Fruit fly (Drosophila melanogaster) whole organism, wandering third instar larva: ENCODE data around the gene CG45263.

Experiments
- Abd-B ChIP-seq: fragments of >200 bp; optimal IDR thresholded peaks from 2 replicates; lab custom pipeline; 2017; ENCODE audit warnings: missing biosample characterization, missing genetic modification characterization
- CG32264 ChIP-seq: fragments of 200-800 bp; sonication (Bioruptor generic); optimal IDR thresholded peaks from 2 replicates; lab custom pipeline; 2016; ENCODE audit warnings: missing biosample characterization, missing genetic modification characterization
- CG9705 ChIP-seq: fragments of 200-800 bp; sonication (Bioruptor generic); optimal IDR thresholded peaks from 2 replicates; lab custom pipeline; 2018; ENCODE audit warnings: missing biosample characterization, mild to moderate bottlenecking, missing genetic modification characterization
- Dfd ChIP-seq: fragments of >200 bp; optimal IDR thresholded peaks from 2 replicates; lab custom pipeline; 2017; ENCODE audit warnings: missing biosample characterization, missing genetic modification characterization
- Dif ChIP-seq: fragments of 200-275, 200-300 bp; sonication (Bioruptor generic); optimal IDR thresholded peaks from 2 replicates; lab custom pipeline; 2018; ENCODE audit warnings: missing biosample characterization, missing genetic modification characterization; ENCODE audit not compliant: partially characterized antibody
- GATAd ChIP-seq: sonication (Bioruptor generic); optimal IDR thresholded peaks from 2 replicates; lab custom pipeline; 2016; ENCODE audit warnings: missing biosample characterization, missing genetic modification characterization
- HLH106 ChIP-seq: fragments of 200-800 bp; optimal IDR thresholded peaks from 3 replicates; lab custom pipeline; 2019; ENCODE audit warnings: missing biosample characterization, mild to moderate bottlenecking, missing genetic modification characterization, moderate library complexity
- Hnf4 ChIP-seq: fragments of 200-800 bp; sonication (Bioruptor generic); optimal IDR thresholded peaks from 2 replicates; lab custom pipeline; 2016; ENCODE audit warnings: missing biosample characterization, mild to moderate bottlenecking, missing genetic modification characterization
- Hr78 ChIP-seq: fragments of >200 bp; optimal IDR thresholded peaks from 2 replicates; lab custom pipeline; 2017; ENCODE audit warnings: missing biosample characterization, missing genetic modification characterization
- Hr83 ChIP-seq: fragments of 200-300 bp; sonication (Bioruptor generic); optimal IDR thresholded peaks from 2 replicates; lab custom pipeline; 2016; ENCODE audit warnings: missing biosample characterization, mild to moderate bottlenecking, missing genetic modification characterization, moderate library complexity; ENCODE audit not compliant: poor library complexity, severe bottlenecking
- Jra ChIP-seq: sonication (Bioruptor generic); optimal IDR thresholded peaks from 2 replicates; lab custom pipeline; 2016; ENCODE audit warnings: missing biosample characterization, missing genetic modification characterization
- N ChIP-seq: fragments of >200 bp; optimal IDR thresholded peaks from 2 replicates; lab custom pipeline; 2018; ENCODE audit warnings: missing biosample characterization, missing external identifiers, missing genetic modification characterization
- OdsH ChIP-seq: fragments of 200-800 bp; sonication (Bioruptor generic); optimal IDR thresholded peaks from 2 replicates; lab custom pipeline; 2016; ENCODE audit warnings: missing biosample characterization, mild to moderate bottlenecking, missing genetic modification characterization
- Rel ChIP-seq, 2 experiments: fragments of 200-800 bp; sonication (Bioruptor generic) in 1 of 2; optimal IDR thresholded peaks; 2 replicates in 1 of 2; 3 replicates in 1 of 2; lab custom pipeline; 2016 to 2019; ENCODE audit warnings: mild to moderate bottlenecking in 2 of 2, missing biosample characterization in 2 of 2, missing genetic modification characterization in 2 of 2, moderate library complexity in 1 of 2
- Sp1 ChIP-seq: fragments of 200-800 bp; sonication (Bioruptor generic); optimal IDR thresholded peaks from 3 replicates; lab custom pipeline; 2019; ENCODE audit warnings: missing biosample characterization, mild to moderate bottlenecking, missing genetic modification characterization, moderate library complexity
- Vsx2 ChIP-seq: fragments of 200-300, 225-300 bp; sonication (Bioruptor generic); optimal IDR thresholded peaks from 2 replicates; lab custom pipeline; 2018; ENCODE audit warnings: missing biosample characterization, missing genetic modification characterization; ENCODE audit not compliant: partially characterized antibody
- br ChIP-seq: fragments of 200-800 bp; sonication (Bioruptor generic); optimal IDR thresholded peaks from 2 replicates; lab custom pipeline; 2016; ENCODE audit warnings: missing biosample characterization, missing genetic modification characterization
- brk ChIP-seq: fragments of 200-800 bp; sonication (Bioruptor generic); optimal IDR thresholded peaks from 2 replicates; lab custom pipeline; 2016; ENCODE audit warnings: missing biosample characterization, mild to moderate bottlenecking, missing genetic modification characterization
- dl ChIP-seq, 2 experiments: fragments of 175-275, 200-275 bp in 1 of 2; fragments of 200-275 bp in 1 of 2; sonication (Bioruptor generic); optimal IDR thresholded peaks; lab custom pipeline; 2018; ENCODE audit warnings: mild to moderate bottlenecking in 2 of 2, missing biosample characterization in 2 of 2, missing genetic modification characterization in 2 of 2, moderate library complexity in 2 of 2; ENCODE audit not compliant: partially characterized antibody in 2 of 2, insufficient read depth in 1 of 2
- dsf ChIP-seq: sonication (Bioruptor generic); optimal IDR thresholded peaks from 2 replicates; lab custom pipeline; 2016; ENCODE audit warnings: missing biosample characterization, missing genetic modification characterization, borderline replicate concordance
- ey ChIP-seq: fragments of 200-800 bp; sonication (Bioruptor generic); optimal IDR thresholded peaks from 2 replicates; lab custom pipeline; 2016; ENCODE audit warnings: missing biosample characterization, missing genetic modification characterization
- foxo ChIP-seq, 2 experiments: fragments of 200-800 bp; sonication (Bioruptor generic); optimal IDR thresholded peaks; 2 replicates in 1 of 2; 3 replicates in 1 of 2; lab custom pipeline; 2016 to 2017; ENCODE audit warnings: missing biosample characterization in 2 of 2, missing genetic modification characterization in 2 of 2
- fru ChIP-seq: fragments of 200-800 bp; sonication (Bioruptor generic); optimal IDR thresholded peaks from 3 replicates; lab custom pipeline; 2016; ENCODE audit warnings: missing biosample characterization, mild to moderate bottlenecking, missing genetic modification characterization
- h ChIP-seq: fragments of 200-800 bp; sonication (Bioruptor generic); optimal IDR thresholded peaks from 3 replicates; lab custom pipeline; 2016; ENCODE audit warnings: missing biosample characterization, mild to moderate bottlenecking, missing genetic modification characterization
- jim ChIP-seq: fragments of 175-275, 200-325 bp; sonication (Bioruptor generic); optimal IDR thresholded peaks from 2 replicates; lab custom pipeline; 2016; ENCODE audit warnings: missing biosample characterization, mild to moderate bottlenecking, missing genetic modification characterization
- lola ChIP-seq: fragments of >200 bp; optimal IDR thresholded peaks from 2 replicates; lab custom pipeline; 2017; ENCODE audit warnings: missing biosample characterization, missing genetic modification characterization
- pan ChIP-seq: fragments of >200 bp; optimal IDR thresholded peaks from 2 replicates; lab custom pipeline; 2017
- psq ChIP-seq: fragments of 200-800 bp; sonication (Bioruptor generic); optimal IDR thresholded peaks from 3 replicates; lab custom pipeline; 2017; ENCODE audit warnings: missing biosample characterization, mild to moderate bottlenecking, missing genetic modification characterization, moderate library complexity
- rgr ChIP-seq: fragments of 200-800 bp; sonication (Bioruptor generic); optimal IDR thresholded peaks from 3 replicates; lab custom pipeline; 2016; ENCODE audit warnings: missing biosample characterization, mild to moderate bottlenecking, missing genetic modification characterization
- sage ChIP-seq: fragments of 200-800 bp; sonication (Bioruptor generic); optimal IDR thresholded peaks from 2 replicates; lab custom pipeline; 2016; ENCODE audit warnings: missing biosample characterization, mild to moderate bottlenecking, missing genetic modification characterization
- sv ChIP-seq: fragments of 200-800 bp; sonication (Bioruptor generic); optimal IDR thresholded peaks from 3 replicates; lab custom pipeline; 2016; ENCODE audit warnings: missing biosample characterization, missing genetic modification characterization
- tai ChIP-seq: sonication (Bioruptor generic); optimal IDR thresholded peaks from 2 replicates; lab custom pipeline; 2016; ENCODE audit warnings: missing biosample characterization, missing genetic modification characterization
- usp ChIP-seq: fragments of >200 bp; optimal IDR thresholded peaks from 2 replicates; lab custom pipeline; 2017; ENCODE audit warnings: missing biosample characterization, missing genetic modification characterization
- woc ChIP-seq: sonication (Bioruptor generic); optimal IDR thresholded peaks from 2 replicates; lab custom pipeline; 2016; ENCODE audit warnings: missing biosample characterization, mild to moderate bottlenecking, missing genetic modification characterization

Gene CG45263

DNA sequence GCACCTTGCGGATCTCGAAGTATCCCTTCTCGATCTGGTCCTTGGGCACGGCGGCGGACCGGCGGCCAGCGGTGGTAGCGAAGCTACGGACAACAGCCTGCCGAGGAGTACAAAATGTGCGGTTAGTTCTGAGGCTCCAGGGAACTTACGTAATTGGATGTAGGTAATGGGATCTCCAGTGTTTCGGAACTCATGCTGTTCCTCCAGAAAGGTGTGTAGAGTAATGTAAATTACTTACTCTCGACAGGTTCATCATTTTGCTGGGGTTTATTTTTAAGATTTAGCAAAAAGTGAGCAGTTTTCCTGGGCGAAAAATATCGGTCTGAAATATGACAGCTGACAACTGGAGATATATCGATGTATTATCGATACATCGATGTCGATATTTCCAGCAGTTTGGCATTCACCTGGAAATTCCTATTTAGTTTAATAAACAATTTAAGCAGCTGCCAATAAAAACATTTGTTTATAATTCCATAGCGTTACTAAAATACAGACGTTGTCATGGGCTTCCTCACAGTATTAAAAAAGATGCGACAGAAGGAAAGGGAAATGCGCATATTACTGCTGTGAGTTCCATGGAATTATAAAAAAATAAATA is 136.6 kb downstream of the CG45263 start, which contains the start of the genes COX7A and Arl2:
Gene COX7A, minus strand, starts transcription at position 369 of the 601 bp plus-strand sequence.
Gene Arl2, plus strand, starts transcription at position 426 of the 601 bp plus-strand sequence.
- no peak for TF ChIP-seq Abd-B (GFP tag; lab: Kevin White, UChicago)
- no peak for TF ChIP-seq h (GFP tag; lab: Kevin White, UChicago)
- TF ChIP-seq pan = no peak
- TF ChIP-seq rgr (GFP tag; lab: Kevin White, UChicago) = peak; percentile 26
- no peak for TF ChIP-seq dsf (GFP tag; lab: Kevin White, UChicago)
- no peak for TF ChIP-seq sv (GFP tag; lab: Kevin White, UChicago)
- no peak for TF ChIP-seq br
- TF ChIP-seq Hnf4 (GFP tag; lab: Kevin White, UChicago) = no peak
- TF ChIP-seq Hr83 (GFP tag; lab: Kevin White, UChicago) = peak; percentile 29
- no peak for TF ChIP-seq psq (GFP tag; lab: Kevin White, UChicago)
- no peak for TF ChIP-seq Rel (GFP tag; optimal IDR thresholded peaks at IDR 0.05; lab: Kevin White, UChicago)
- peak; percentile 7 for TF ChIP-seq Rel (tag; optimal IDR thresholded peaks at IDR 0.05; lab: Kevin White, UChicago)
- peak; percentile 26 for TF ChIP-seq CG9705 (GFP tag; lab: Kevin White, UChicago)
- no peak for TF ChIP-seq Hr78 (GFP tag; lab: Kevin White, UChicago)
- TF ChIP-seq ey = no peak

DNA sequence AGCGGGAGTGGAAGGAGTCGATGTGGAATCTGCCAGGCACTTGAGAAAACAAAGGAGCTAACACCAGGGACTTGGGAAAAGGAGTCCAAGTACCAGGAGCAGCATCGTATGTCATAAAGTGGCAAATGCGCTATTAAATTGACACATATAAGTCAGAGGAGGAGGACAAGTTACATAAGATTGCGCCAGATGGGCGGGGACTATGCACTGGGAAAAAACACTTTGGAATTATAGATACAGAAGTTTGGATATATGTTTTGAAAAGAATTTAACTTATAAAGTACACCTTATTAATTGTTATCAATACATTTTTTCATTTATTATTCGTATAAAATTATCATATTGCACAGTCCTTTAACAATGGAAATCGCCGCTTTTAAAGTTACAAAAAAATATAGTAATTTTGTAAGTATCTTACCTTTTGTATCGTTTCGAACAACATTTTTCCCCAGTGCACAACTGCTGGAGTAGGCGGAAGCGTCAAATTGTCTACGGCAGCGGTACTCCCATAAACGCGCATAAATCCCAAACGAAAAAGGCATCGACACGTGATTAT is 141.3 kb downstream of the CG45263 start:
- no peak for TF ChIP-seq Dfd (GFP tag; lab: Kevin White, UChicago)
- TF ChIP-seq OdsH (GFP tag; lab: Kevin White, UChicago) = no peak
- no peak for TF ChIP-seq jim (GFP tag; lab: Kevin White, UChicago)
- no peak for TF ChIP-seq N (GFP tag; lab: Kevin White, UChicago)
- no peak for TF ChIP-seq Dif (GFP tag; lab: Kevin White, UChicago)
- TF ChIP-seq Rel (GFP tag; optimal IDR thresholded peaks at IDR 0.05; lab: Kevin White, UChicago) = no peak
- no peak for TF ChIP-seq Rel (tag; optimal IDR thresholded peaks at IDR 0.05; lab: Kevin White, UChicago)
- TF ChIP-seq psq (GFP tag; lab: Kevin White, UChicago) = no peak

DNA sequence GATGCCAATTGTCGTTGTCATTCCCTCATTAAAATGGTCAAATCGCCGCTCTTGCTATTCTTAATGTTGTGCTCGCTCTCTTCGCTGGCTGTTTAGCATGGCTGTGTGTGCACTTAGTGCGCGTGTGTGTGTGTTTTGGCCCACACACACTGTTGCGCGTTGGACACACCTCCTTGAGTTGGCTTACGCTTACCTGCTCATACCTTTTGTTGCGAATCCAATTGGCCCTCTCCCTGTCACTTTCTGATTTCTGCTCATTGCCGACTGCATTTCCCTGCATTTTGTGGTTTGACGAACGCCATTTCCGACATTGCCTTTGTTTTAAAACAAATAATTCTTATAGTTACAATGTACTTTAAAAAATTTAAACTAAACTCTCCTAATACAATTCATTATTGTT is 142.4 kb downstream of the CG45263 start:
- TF ChIP-seq N (GFP tag; lab: Kevin White, UChicago) (no peak), CG9705 (GFP tag; lab: Kevin White, UChicago) (no peak), Jra (GFP tag; lab: Kevin White, UChicago) (no peak), foxo (GFP tag; optimal IDR thresholded peaks at IDR 0.05; lab: Kevin White, UChicago) (no peak), Hr83 (GFP tag; lab: Kevin White, UChicago) (no peak), usp (no peak), Dfd (GFP tag; lab: Kevin White, UChicago) (no peak), Hnf4 (GFP tag; lab: Kevin White, UChicago) (no peak), brk (no peak), dsf (GFP tag; lab: Kevin White, UChicago) (no peak), Sp1 (GFP tag; lab: Kevin White, UChicago) (no peak), sage (GFP tag; lab: Kevin White, UChicago) (no peak), OdsH (GFP tag; lab: Kevin White, UChicago) (no peak), fru (GFP tag; lab: Kevin White, UChicago) (no peak), pan (no peak), CG32264 (GFP tag; lab: Kevin White, UChicago) (no peak), psq (GFP tag; lab: Kevin White, UChicago) (no peak), h (GFP tag; lab: Kevin White, UChicago) (no peak), Hr78 (GFP tag; lab: Kevin White, UChicago) (no peak), Abd-B (GFP tag; lab: Kevin White, UChicago) (no peak)

DNA sequence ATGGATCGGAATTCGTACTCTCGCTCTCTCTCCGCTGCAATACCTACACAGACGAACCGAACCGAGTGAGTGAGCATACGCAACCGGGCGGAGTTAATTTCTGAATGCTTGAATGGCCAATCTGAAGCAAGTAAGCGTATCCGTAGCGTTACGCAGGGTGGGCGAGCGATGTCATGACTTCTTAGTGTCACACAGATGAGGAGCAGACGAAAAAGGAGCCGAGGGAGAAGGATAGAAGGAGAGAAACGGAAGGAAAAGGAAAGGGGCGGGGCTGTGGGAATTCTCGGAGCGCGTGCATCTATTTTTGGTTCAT is 143.0 kb downstream of the CG45263 start:
- TF ChIP-seq psq (GFP tag; lab: Kevin White, UChicago) (peak; percentile 8), lola (no peak)

DNA sequence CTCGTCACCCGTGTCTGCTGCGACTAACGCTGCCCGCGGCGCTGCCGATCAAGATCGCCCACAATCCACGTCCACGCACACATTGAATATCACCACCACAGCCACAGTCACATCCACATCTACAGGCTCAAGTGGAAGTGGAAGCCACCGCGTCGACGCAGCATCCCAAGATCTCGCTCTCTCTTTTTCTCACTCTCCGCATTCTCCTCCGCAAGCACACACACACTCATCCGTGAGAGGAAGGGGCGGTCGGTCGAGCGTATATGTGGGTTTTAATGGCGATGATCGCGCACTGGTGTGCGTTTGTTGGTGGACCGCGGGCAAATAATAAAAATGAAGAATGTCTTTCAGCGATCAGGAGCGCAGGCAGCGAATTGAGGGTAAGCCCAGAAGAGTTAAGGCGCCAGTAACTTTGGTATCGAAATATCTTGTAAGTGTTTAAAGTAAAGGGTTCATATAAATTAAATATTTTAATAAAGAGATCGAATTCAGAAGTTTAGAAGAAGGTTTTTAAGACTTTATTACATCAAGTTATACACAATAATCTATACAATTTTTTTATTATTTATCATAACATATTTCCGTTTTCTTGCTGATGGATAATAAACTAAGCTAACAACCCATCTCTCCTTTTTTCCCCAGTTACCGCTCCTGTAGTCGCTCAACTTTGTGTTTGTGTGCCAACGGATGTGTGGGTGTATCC is 143.5 kb downstream of the CG45263 start, which contains the start of gene Poxm:
Gene Poxm, minus strand, starts transcription at position 25 of the 703 bp plus-strand sequence.
- no peak for TF ChIP-seq jim (GFP tag; lab: Kevin White, UChicago)
- peak; percentile 19 for TF ChIP-seq Hr83 (GFP tag; lab: Kevin White, UChicago)
- no peak for TF ChIP-seq GATAd (GFP tag; lab: Kevin White, UChicago)
- peak; percentile 94 for TF ChIP-seq Sp1 (GFP tag; lab: Kevin White, UChicago)
- TF ChIP-seq Vsx2 (GFP tag; lab: Kevin White, UChicago) = no peak
- no peak for TF ChIP-seq Hr78 (GFP tag; lab: Kevin White, UChicago)
- TF ChIP-seq foxo (GFP tag; optimal IDR thresholded peaks at IDR 0.05; lab: Kevin White, UChicago) = peak in 1 of 2 experiments; percentile 93
- no peak for TF ChIP-seq usp
- TF ChIP-seq CG32264 (GFP tag; lab: Kevin White, UChicago) = peak; percentile 1
- TF ChIP-seq ey = peak; percentile 79
- TF ChIP-seq OdsH (GFP tag; lab: Kevin White, UChicago) = peak; percentile 85
- TF ChIP-seq br = peak; percentile 62
- no peak for TF ChIP-seq tai
- no peak for TF ChIP-seq woc
- TF ChIP-seq HLH106 (tag; lab: Kevin White, UChicago) = peak; percentile 95
- peak; percentile 89 for TF ChIP-seq psq (GFP tag; lab: Kevin White, UChicago)
- peak; percentile 45 to 52 for TF ChIP-seq dl (GFP tag; optimal IDR thresholded peaks at IDR 0.05; lab: Kevin White, UChicago; ENCODE audit: insufficient read depth in 1 of 2, partially characterized antibody in 2 of 2)
- TF ChIP-seq CG9705 (GFP tag; lab: Kevin White, UChicago) = peak; percentile 87
- TF ChIP-seq Hnf4 (GFP tag; lab: Kevin White, UChicago) = peak; percentile 49
- peak; percentile 26 for TF ChIP-seq Jra (GFP tag; lab: Kevin White, UChicago)
- peak; percentile 90 for TF ChIP-seq h (GFP tag; lab: Kevin White, UChicago)
- peak; percentile 44 for TF ChIP-seq N (GFP tag; lab: Kevin White, UChicago)
